Fruit fly (Drosophila melanogaster): ENCODE data around the gene alien.

Gene alien

DNA sequence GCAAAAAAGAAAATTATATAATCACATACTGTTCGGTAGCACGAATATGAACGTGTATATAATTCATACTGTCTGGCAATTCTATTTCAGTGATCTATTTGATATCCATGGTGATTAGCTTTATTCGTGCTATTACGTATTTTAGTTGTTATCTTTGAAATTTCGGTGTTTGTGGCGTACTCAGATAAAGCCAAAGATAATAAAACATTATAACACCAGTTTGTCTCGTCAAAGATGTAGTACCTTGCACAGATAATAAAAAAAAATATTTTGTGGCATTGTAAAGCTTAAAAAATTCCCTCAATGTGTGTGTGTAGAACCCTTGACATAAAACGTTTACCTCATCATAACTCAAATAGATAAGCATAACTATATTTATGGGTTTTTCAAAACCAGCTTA, 49.2 kb downstream of the alien start:
- no peak for TF ChIP-seq GATAd (GFP tag; optimal IDR thresholded peaks at IDR 0.05)
- no peak for TF ChIP-seq sage (GFP tag; optimal IDR thresholded peaks at IDR 0.05)
- no peak for TF ChIP-seq Jra (GFP tag; optimal IDR thresholded peaks at IDR 0.05)
- no peak for TF ChIP-seq Dif (GFP tag; optimal IDR thresholded peaks at IDR 0.05; ENCODE audit: partially characterized antibody)
- no peak for TF ChIP-seq usp (GFP tag; optimal IDR thresholded peaks at IDR 0.05)
- no peak for TF ChIP-seq Abd-B (GFP tag; optimal IDR thresholded peaks at IDR 0.05)
- TF ChIP-seq Myc (optimal IDR thresholded peaks at IDR 0.05), result no peak
- no peak for TF ChIP-seq dl (GFP tag; optimal IDR thresholded peaks at IDR 0.05; ENCODE audit: insufficient read depth in 1 of 2, partially characterized antibody in 2 of 2)
- no peak for TF ChIP-seq CG32264 (GFP tag; optimal IDR thresholded peaks at IDR 0.05)
- TF ChIP-seq Dfd (GFP tag; optimal IDR thresholded peaks at IDR 0.05), result no peak
- TF ChIP-seq OdsH (GFP tag; optimal IDR thresholded peaks at IDR 0.05), result no peak
- no peak for TF ChIP-seq foxo (GFP tag; optimal IDR thresholded peaks at IDR 0.05)
- no peak for TF ChIP-seq rgr (GFP tag; optimal IDR thresholded peaks at IDR 0.05)

dm6 chr2L:8946718-8947316, 50.4 kb downstream of the alien start, which contains the start of gene CG46397:
CG46397 (plus strand) TSS chr2L:8947266.
- TF ChIP-seq Hr83 (GFP tag; optimal IDR thresholded peaks at IDR 0.05; ENCODE audit: poor library complexity, severe bottlenecking), result no peak
- TF ChIP-seq ey (GFP tag; optimal IDR thresholded peaks at IDR 0.05), result no peak
- TF ChIP-seq psq (GFP tag; optimal IDR thresholded peaks at IDR 0.05), result no peak
- TF ChIP-seq usp (GFP tag; optimal IDR thresholded peaks at IDR 0.05), result no peak
- TF ChIP-seq Rel (GFP tag; optimal IDR thresholded peaks at IDR 0.05), result no peak
- TF ChIP-seq Rel (tag; optimal IDR thresholded peaks at IDR 0.05), result no peak

Data from whole organism, wandering third instar larva.